Worm (Caenorhabditis elegans) whole organism, L1 larva: Measurements from ENCODE around the gene gtf-2F1.

Experiments
- ama-1 ChIP-seq: fragments of 150-350 bp; optimal IDR thresholded peaks from 2 replicates; lab custom pipeline; 2014
- egl-13 ChIP-seq: sonication (generic microtip); optimal IDR thresholded peaks from 2 replicates; lab custom pipeline; 2016; ENCODE audit warnings: missing genotype, missing genetic modification reagents, missing genetic modification characterization, missing compliant biosample characterization
- egl-27 ChIP-seq, 2 experiments: fragments of 150-350 bp in 1 of 2; sonication (generic microtip); optimal IDR thresholded peaks; 3 replicates each; lab custom pipeline; 2017 to 2018; ENCODE audit warnings: missing biosample characterization in 2 of 2, missing genetic modification characterization in 2 of 2, missing genetic modification reagents in 2 of 2
- fkh-10 ChIP-seq: sonication (generic microtip); optimal IDR thresholded peaks from 2 replicates; lab custom pipeline; 2017; ENCODE audit warnings: missing biosample characterization, missing genetic modification reagents, missing genetic modification characterization
- jun-1 ChIP-seq: fragments of 150-350 bp; optimal IDR thresholded peaks from 2 replicates; lab custom pipeline; 2014; ENCODE audit warnings: missing biosample characterization, missing genetic modification reagents, missing genetic modification characterization
- lin-13 ChIP-seq: fragments of 150-350 bp; optimal IDR thresholded peaks from 2 replicates; lab custom pipeline; 2014; ENCODE audit warnings: missing biosample characterization, missing genetic modification reagents, missing genetic modification characterization
- lsy-2 ChIP-seq, 2 experiments: fragments of 150-350 bp; optimal IDR thresholded peaks; 2 replicates each; lab custom pipeline; 2014; ENCODE audit warnings: missing biosample characterization in 2 of 2, missing genetic modification characterization in 2 of 2
- nhr-11 ChIP-seq: fragments of 150-350 bp; optimal IDR thresholded peaks from 2 replicates; lab custom pipeline; 2014; ENCODE audit warnings: missing biosample characterization, missing genetic modification characterization
- nhr-12 ChIP-seq: sonication (generic microtip); optimal IDR thresholded peaks from 2 replicates; lab custom pipeline; 2017; ENCODE audit warnings: missing biosample characterization, missing genetic modification characterization
- pqm-1 ChIP-seq: sonication (generic microtip); optimal IDR thresholded peaks from 3 replicates; lab custom pipeline; 2017; ENCODE audit warnings: missing biosample characterization, missing genetic modification characterization
- snpc-4 ChIP-seq: fragments of 150-350 bp; optimal IDR thresholded peaks from 2 replicates; lab custom pipeline; 2014; ENCODE audit warnings: missing biosample characterization, missing genetic modification characterization
- unc-86 ChIP-seq: sonication (generic microtip); optimal IDR thresholded peaks from 2 replicates; lab custom pipeline; 2016; ENCODE audit warnings: missing genetic modification characterization, missing compliant biosample characterization
- ztf-4 ChIP-seq: fragments of 150-350 bp; optimal IDR thresholded peaks from 2 replicates; lab custom pipeline; 2014; ENCODE audit warnings: missing biosample characterization, missing genetic modification characterization

DNA sequence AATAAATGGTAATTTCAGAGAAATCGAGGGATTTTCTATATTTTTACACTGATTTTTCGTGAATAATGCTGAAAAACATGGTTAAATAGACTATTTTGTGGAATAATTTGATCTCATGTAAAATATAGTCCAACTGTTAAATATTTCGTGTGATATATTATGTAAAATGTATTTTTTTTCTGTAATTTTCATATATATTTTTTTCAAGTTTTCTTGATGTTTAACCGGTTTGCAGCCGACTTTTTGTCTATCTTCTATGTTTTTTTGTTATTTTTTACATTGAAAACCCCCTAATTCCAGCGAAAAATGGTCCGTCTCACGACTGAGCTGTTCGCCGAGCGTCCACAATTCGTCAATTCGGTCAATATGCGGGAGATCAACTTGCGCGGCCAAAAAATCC is 22.7 kb downstream of the gtf-2F1 start, which contains the start of gene mog-2:
- TF ChIP-seq ama-1 (lab: Kevin White, UChicago) (no peak), jun-1 (no peak), lsy-2 (tag; optimal IDR thresholded peaks at IDR 0.05; lab: Kevin White, UChicago) (no peak), unc-86 (tag; lab: Kevin White, UChicago) (no peak), snpc-4 (tag; lab: Kevin White, UChicago) (no peak), egl-27 (tag; optimal IDR thresholded peaks at IDR 0.05; lab: Kevin White, UChicago) (no peak), nhr-11 (tag; lab: Kevin White, UChicago) (no peak), nhr-12 (tag; lab: Kevin White, UChicago) (no peak), pqm-1 (no peak), egl-13 (no peak), fkh-10 (no peak), ztf-4 (tag; lab: Kevin White, UChicago) (no peak), lin-13 (no peak)
